Worm (Caenorhabditis elegans) whole organism, L4 larva: ENCODE data around the gene sri-50.
"Not testable (repeated sequence)": the region's sequence is repeated elsewhere in the genome, so short reads cannot be mapped to it uniquely, and the experiment has no call there.

Source experiments
- D1046.2 ChIP-seq: fragments of 200-800 bp; sonication (Bioruptor generic); IDR thresholded peaks from 2 replicates; pipeline ENCODE4 v1.3.6; 2022; ENCODE audit warnings: missing genetic modification characterization, missing compliant biosample characterization
- F10B5.3 ChIP-seq: sonication (generic microtip); optimal IDR thresholded peaks from 2 replicates; lab custom pipeline; 2016; ENCODE audit warnings: mild to moderate bottlenecking, missing genetic modification characterization, missing compliant biosample characterization
- F26F4.8 ChIP-seq: fragments of 200-800 bp; sonication (Bioruptor generic); conservative IDR thresholded peaks from 2 replicates; pipeline ENCODE4 v1.3.6; 2022; ENCODE audit warnings: missing genetic modification characterization, missing compliant biosample characterization
- F44E2.7 ChIP-seq: fragments of 200-800 bp; sonication (Bioruptor generic); IDR thresholded peaks from 2 replicates; pipeline ENCODE4 v2.1.2; 2022; ENCODE audit warnings: missing genetic modification characterization, missing compliant biosample characterization
- T20F7.1 ChIP-seq: fragments of 200-800 bp; sonication (Bioruptor generic); optimal IDR thresholded peaks from 2 replicates; lab custom pipeline; 2018; ENCODE audit warnings: mild to moderate bottlenecking, missing genetic modification characterization, missing compliant biosample characterization
- aly-2 ChIP-seq: sonication (generic microtip); optimal IDR thresholded peaks from 2 replicates; lab custom pipeline; 2018; ENCODE audit warnings: missing biosample characterization, missing genetic modification characterization
- ceh-44 ChIP-seq: fragments of 200-800 bp; sonication (Bioruptor generic); IDR thresholded peaks from 2 replicates; pipeline ENCODE4 v1.3.6; 2022; ENCODE audit warnings: missing genetic modification reagents, missing genetic modification characterization, missing compliant biosample characterization
- ceh-62 ChIP-seq: sonication (generic microtip); optimal IDR thresholded peaks from 2 replicates; lab custom pipeline; 2017; ENCODE audit warnings: missing biosample characterization, missing genetic modification characterization
- cey-2 ChIP-seq: sonication (generic microtip); optimal IDR thresholded peaks from 3 replicates; lab custom pipeline; 2017; ENCODE audit warnings: missing genetic modification characterization, mild to moderate bottlenecking, missing compliant biosample characterization, antibody characterized with exemption, borderline replicate concordance; ENCODE audit not compliant: insufficient read depth
- daf-16 ChIP-seq, 3 experiments: sonication (generic microtip); optimal IDR thresholded peaks; 2 replicates each; lab custom pipeline; 2016 to 2017; ENCODE audit warnings: missing genetic modification characterization in 3 of 3, missing genetic modification reagents in 3 of 3, mild to moderate bottlenecking in 2 of 3, missing compliant biosample characterization in 2 of 3, missing biosample characterization in 1 of 3, moderate library complexity in 1 of 3
- daf-19 ChIP-seq: fragments of 200-800 bp; sonication (Bioruptor generic); conservative IDR thresholded peaks from 2 replicates; pipeline ENCODE4 v1.3.6; 2022; ENCODE audit warnings: missing genetic modification characterization, missing compliant biosample characterization
- fkh-10 ChIP-seq: fragments of 150-350 bp; optimal IDR thresholded peaks from 2 replicates; lab custom pipeline; 2014; ENCODE audit warnings: missing biosample characterization, missing genetic modification reagents, missing genetic modification characterization
- hif-1 ChIP-seq, 2 experiments: sonication (generic microtip); optimal IDR thresholded peaks; 2 replicates each; lab custom pipeline; 2016 to 2017; ENCODE audit warnings: missing compliant biosample characterization in 2 of 2, missing genetic modification characterization in 2 of 2, missing genetic modification reagents in 2 of 2, missing genotype in 2 of 2, mild to moderate bottlenecking in 1 of 2
- hlh-11 ChIP-seq: fragments of 200-800 bp; sonication (Bioruptor generic); optimal IDR thresholded peaks from 2 replicates; lab custom pipeline; 2018; ENCODE audit warnings: mild to moderate bottlenecking, missing genetic modification characterization, missing compliant biosample characterization
- hmg-1.1 ChIP-seq: fragments of 200-800 bp; sonication (Bioruptor generic); IDR thresholded peaks from 2 replicates; pipeline ENCODE4 v1.3.6; 2022; ENCODE audit warnings: missing genetic modification reagents, missing genetic modification characterization, missing compliant biosample characterization
- lin-13 ChIP-seq: fragments of 150-350 bp; optimal IDR thresholded peaks from 2 replicates; lab custom pipeline; 2014; ENCODE audit warnings: missing biosample characterization, missing genetic modification reagents, missing genetic modification characterization
- lin-39 ChIP-seq: fragments of 150-350 bp; optimal IDR thresholded peaks from 2 replicates; lab custom pipeline; 2014; ENCODE audit warnings: missing biosample characterization, missing genetic modification reagents, missing genetic modification characterization
- lir-3 ChIP-seq: sonication (generic microtip); optimal IDR thresholded peaks from 2 replicates; lab custom pipeline; 2016; ENCODE audit warnings: mild to moderate bottlenecking, missing genetic modification characterization, missing compliant biosample characterization
- madf-5 ChIP-seq, 2 experiments: fragments of 200-800 bp; sonication (Bioruptor generic); IDR thresholded peaks; 2 replicates each; pipeline ENCODE4 v1.3.6; 2022; ENCODE audit warnings: missing compliant biosample characterization in 2 of 2, missing genetic modification characterization in 2 of 2
- mdt-29 ChIP-seq: fragments of 200-800 bp; sonication (Bioruptor generic); IDR thresholded peaks from 2 replicates; pipeline ENCODE4 v1.3.6; 2022; ENCODE audit warnings: missing genetic modification reagents, missing genetic modification characterization, missing compliant biosample characterization
- nhr-10 ChIP-seq: fragments of 150-350 bp; optimal IDR thresholded peaks from 2 replicates; lab custom pipeline; 2014; ENCODE audit warnings: missing biosample characterization, missing genetic modification characterization
- nhr-28 ChIP-seq: fragments of 150-350 bp; optimal IDR thresholded peaks from 2 replicates; lab custom pipeline; 2014; ENCODE audit warnings: missing biosample characterization, missing genetic modification characterization
- nhr-41 ChIP-seq: fragments of 200-800 bp; sonication (Bioruptor generic); IDR thresholded peaks from 2 replicates; pipeline ENCODE4 v1.3.6; 2022; ENCODE audit warnings: missing genetic modification reagents, missing genetic modification characterization, missing compliant biosample characterization
- nhr-48 ChIP-seq: sonication (generic microtip); optimal IDR thresholded peaks from 2 replicates; lab custom pipeline; 2016; ENCODE audit warnings: mild to moderate bottlenecking, missing genetic modification characterization, missing compliant biosample characterization
- nhr-6 ChIP-seq: fragments of 150-350 bp; optimal IDR thresholded peaks from 2 replicates; lab custom pipeline; 2014; ENCODE audit warnings: missing biosample characterization, missing genetic modification characterization
- pqm-1 ChIP-seq: sonication (generic microtip); optimal IDR thresholded peaks from 2 replicates; lab custom pipeline; 2017; ENCODE audit warnings: missing biosample characterization, missing genetic modification characterization
- rbr-2 ChIP-seq: sonication (generic microtip); optimal IDR thresholded peaks from 2 replicates; lab custom pipeline; 2016; ENCODE audit warnings: missing genotype, missing genetic modification characterization, missing compliant biosample characterization
- sdz-12 ChIP-seq: fragments of 200-800 bp; sonication (Bioruptor generic); optimal IDR thresholded peaks from 2 replicates; lab custom pipeline; 2018; ENCODE audit warnings: mild to moderate bottlenecking, missing genetic modification characterization, missing compliant biosample characterization
- set-16 ChIP-seq: fragments of 200-800 bp; sonication (Bioruptor generic); IDR thresholded peaks from 2 replicates; pipeline ENCODE4 v1.3.6; 2022; ENCODE audit warnings: missing genetic modification reagents, missing genetic modification characterization, missing compliant biosample characterization
- tag-97 ChIP-seq: fragments of 200-800 bp; sonication (Bioruptor generic); IDR thresholded peaks from 2 replicates; pipeline ENCODE4 v1.3.6; 2022; ENCODE audit warnings: missing genetic modification characterization, missing compliant biosample characterization
- unc-62 ChIP-seq, 3 experiments: fragments of 150-350 bp in 1 of 3; sonication (generic microtip); optimal IDR thresholded peaks in 2 of 3; peaks in 1 of 3; 1 replicate in 1 of 3; 2 replicates in 2 of 3; lab custom pipeline; 2014 to 2017; ENCODE audit warnings: missing biosample characterization in 3 of 3, missing genetic modification characterization in 3 of 3, missing genetic modification reagents in 3 of 3, missing genotype in 1 of 3
- vab-7 ChIP-seq: fragments of 200-800 bp; sonication (Bioruptor generic); IDR thresholded peaks from 2 replicates; pipeline ENCODE4 v1.3.6; 2022; ENCODE audit warnings: missing genetic modification reagents, missing genetic modification characterization, missing compliant biosample characterization
- zag-1 ChIP-seq: fragments of 150-350 bp; optimal IDR thresholded peaks from 2 replicates; lab custom pipeline; 2014; ENCODE audit warnings: missing biosample characterization, missing genetic modification characterization
- ztf-11 ChIP-seq: fragments of 150-350 bp; optimal IDR thresholded peaks from 2 replicates; lab custom pipeline; 2014; ENCODE audit warnings: missing biosample characterization, missing genetic modification characterization

sri-50 gene

DNA sequence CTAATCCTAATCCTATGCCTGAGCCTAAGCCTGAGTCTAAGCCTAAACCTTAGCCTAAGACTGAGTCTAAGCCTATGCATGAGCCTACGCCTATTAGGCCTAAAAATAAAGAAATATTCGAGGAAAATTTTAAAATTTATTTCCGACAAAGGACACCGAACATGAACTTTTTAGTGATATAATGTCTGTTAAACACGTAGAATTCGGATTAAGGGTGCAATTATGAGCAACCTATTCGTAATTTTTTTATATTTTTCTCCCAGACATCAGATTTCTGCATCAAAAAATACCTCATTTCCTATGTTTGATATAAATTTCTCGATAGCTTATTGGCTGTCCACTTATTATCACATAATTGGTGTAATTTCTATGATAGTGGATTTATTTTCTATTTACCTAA is 14.5 kb upstream of the sri-50 start, which contains the start of gene Y27F2A.11:
Gene Y27F2A.11 (plus strand): TSS at position 301 of the 400 bp plus-strand sequence.
- TF ChIP-seq daf-16 (GFP tag; optimal IDR thresholded peaks at IDR 0.05; lab: Kevin White, UChicago); daf-16 (tag; optimal IDR thresholded peaks at IDR 0.05; lab: Kevin White, UChicago); hlh-11 (tag; lab: Kevin White, UChicago); aly-2 (tag; lab: Kevin White, UChicago): not testable (repeated sequence)

DNA sequence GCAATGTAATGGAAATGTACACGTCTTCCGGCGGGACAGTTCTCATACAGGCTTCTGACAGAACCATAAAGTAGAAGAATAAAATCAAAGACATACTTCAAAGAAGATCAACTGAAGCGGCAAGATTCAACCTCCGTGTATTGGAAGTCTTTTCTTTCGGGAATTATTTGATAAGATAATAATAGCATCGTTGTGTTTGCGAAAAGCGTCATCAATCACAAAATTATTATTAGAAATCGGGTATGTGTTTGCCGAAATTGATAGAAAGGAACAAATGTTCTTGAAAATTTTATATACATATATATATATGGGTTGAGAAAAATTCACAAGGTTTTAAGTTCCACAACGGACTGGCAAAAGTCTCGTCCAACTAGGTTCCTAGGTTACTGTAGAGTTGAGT is 12.0 kb upstream of the sri-50 start, which contains the start of gene Y27F2A.9:
Gene Y27F2A.9 (minus strand): TSS at position 101 of the 400 bp plus-strand sequence.
- TF ChIP-seq lir-3 (tag; lab: Kevin White, UChicago); cey-2 (tag; lab: Kevin White, UChicago); tag-97 (GFP tag; lab: Robert Waterston, UW): not testable (repeated sequence)

DNA sequence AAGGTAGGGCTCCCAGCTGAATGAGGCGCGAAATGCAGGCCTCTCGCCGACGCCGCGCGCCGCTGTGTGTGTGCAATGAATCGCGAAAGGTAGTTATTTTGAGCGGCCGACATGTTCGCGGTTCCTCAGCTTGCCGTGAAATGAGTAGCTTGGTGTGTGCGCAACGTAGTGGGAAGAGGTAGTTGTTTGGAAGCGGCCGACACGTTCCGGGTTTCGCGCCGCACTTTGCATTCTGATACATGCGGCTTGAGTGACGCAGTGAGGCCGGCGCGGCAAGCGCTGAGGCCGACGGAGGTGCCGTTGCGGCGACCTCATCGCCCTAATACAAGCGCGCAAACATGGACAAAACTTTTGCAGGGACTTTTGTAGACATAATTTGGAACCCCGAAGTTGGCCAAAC is 7.8 kb upstream of the sri-50 start:
- TF ChIP-seq set-16 (GFP tag; lab: Robert Waterston, UW), result peak; percentile 79
- no peak for TF ChIP-seq nhr-48 (tag; lab: Kevin White, UChicago)

DNA sequence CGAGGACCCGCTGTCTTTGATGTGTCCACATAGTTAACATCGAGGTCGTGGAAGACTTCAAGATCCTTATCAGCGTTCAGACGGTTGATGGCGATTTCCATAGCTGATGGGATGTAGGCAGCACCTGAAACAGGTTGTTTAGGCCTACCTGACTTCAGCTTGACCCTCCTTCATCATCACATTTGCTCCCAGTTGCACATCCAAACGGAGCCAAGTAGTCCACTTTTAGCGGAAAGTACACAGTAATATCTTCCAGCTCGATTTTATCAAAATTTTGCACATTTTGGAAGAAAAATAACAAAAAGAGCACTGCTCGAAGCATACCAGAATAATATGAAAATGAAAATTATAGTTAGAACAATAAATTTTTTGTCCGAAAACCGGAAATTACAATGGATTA is 6.5 kb upstream of the sri-50 start, which contains the start of gene gcy-15:
Gene gcy-15 (minus strand): TSS at position 101 of the 400 bp plus-strand sequence.
- TF ChIP-seq ceh-44 (no peak), ceh-62 (no peak), tag-97 (GFP tag; lab: Robert Waterston, UW) (no peak), F44E2.7 (no peak)

DNA sequence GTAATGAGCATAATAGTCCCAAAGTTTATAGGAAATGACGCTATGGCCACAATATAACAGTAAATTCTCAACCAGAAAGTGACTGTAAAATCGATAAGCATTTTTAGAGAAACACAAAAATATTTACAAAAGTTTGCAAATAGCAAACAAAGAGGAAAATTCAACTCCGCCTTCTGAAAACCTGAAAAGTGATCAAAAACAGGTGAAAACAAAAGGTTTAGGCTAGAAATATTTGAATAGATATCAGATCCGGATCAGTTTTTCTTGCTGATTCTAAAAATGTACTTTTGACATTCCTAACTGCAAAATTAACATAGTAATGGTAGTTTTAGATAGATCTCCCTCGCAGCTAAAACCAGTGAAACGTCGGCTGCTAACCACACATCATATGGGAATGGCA is 4.5 kb upstream of the sri-50 start, which contains the start of gene sri-51:
Gene sri-51 (minus strand): TSS at position 101 of the 400 bp plus-strand sequence.
- TF ChIP-seq unc-62 (GFP tag; optimal IDR thresholded peaks at IDR 0.05 in 1 of 2; lab: Kevin White, UChicago), result peak in 1 of 2 experiments; percentile 84
- TF ChIP-seq unc-62 (tag; optimal IDR thresholded peaks at IDR 0.05; lab: Kevin White, UChicago), result no peak
- TF ChIP-seq hif-1 (tag; optimal IDR thresholded peaks at IDR 0.05; lab: Kevin White, UChicago), result no peak

DNA sequence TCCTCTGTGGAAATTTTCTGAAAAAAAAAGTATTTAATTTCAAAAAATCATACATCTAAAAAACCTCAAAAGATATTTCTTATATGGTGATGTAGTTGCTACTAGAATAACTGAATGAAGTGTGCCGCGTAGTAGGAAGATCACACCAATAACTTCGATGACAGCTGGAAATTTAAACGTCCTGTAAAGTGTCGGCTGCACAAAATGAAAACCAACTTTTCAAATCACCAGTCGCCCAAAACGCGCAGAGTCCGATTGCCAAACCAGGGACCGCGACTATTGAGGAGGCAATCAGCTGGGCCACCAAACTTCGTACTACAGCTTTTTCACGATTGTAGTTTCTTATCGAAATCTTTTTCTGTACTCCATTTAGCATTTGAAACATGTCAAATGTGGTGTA is 2.3 kb upstream of the sri-50 start, which contains the start of gene sri-48:
Gene sri-48 (minus strand): TSS at position 101 of the 400 bp plus-strand sequence.
- TF ChIP-seq zag-1 (tag; lab: Kevin White, UChicago); daf-19 (GFP tag; lab: Robert Waterston, UW); vab-7: not testable (repeated sequence)
- TF ChIP-seq, all 104 proteins: peak for 0; not testable (repeated sequence) for 104

DNA sequence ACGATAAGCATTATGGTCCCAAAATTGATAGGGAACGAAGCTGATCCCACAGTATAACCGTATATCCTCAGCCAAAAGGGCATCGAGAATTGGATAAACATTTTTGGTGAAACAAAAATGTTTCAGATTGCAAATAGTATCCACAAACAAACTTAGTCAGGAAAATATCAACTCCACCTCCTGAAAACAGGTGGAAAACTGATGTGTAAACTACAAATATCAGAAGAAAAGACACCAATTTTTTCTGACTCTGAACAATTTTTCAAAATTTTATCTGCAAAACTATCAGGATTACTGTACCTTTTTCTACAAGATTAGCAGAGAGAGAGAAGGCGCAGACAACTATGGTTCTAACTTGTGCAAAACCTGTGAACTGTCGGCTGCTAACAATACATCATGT is 996 bp upstream of the sri-50 start, which contains the start of gene sri-53:
Gene sri-53 (minus strand): TSS at position 101 of the 400 bp plus-strand sequence.
- no peak for TF ChIP-seq vab-7
- no peak for TF ChIP-seq nhr-6 (tag; lab: Kevin White, UChicago)
- TF ChIP-seq mdt-29, result no peak
- no peak for TF ChIP-seq pqm-1 (tag; lab: Kevin White, UChicago)
- TF ChIP-seq F10B5.3 (tag; lab: Kevin White, UChicago), result no peak
- TF ChIP-seq sdz-12 (GFP tag; lab: Kevin White, UChicago), result no peak
- TF ChIP-seq nhr-41 (GFP tag; lab: Robert Waterston, UW), result no peak
- no peak for TF ChIP-seq cey-2 (tag; lab: Kevin White, UChicago)
- TF ChIP-seq D1046.2, result no peak
- TF ChIP-seq, all 104 proteins: peak for 0

DNA sequence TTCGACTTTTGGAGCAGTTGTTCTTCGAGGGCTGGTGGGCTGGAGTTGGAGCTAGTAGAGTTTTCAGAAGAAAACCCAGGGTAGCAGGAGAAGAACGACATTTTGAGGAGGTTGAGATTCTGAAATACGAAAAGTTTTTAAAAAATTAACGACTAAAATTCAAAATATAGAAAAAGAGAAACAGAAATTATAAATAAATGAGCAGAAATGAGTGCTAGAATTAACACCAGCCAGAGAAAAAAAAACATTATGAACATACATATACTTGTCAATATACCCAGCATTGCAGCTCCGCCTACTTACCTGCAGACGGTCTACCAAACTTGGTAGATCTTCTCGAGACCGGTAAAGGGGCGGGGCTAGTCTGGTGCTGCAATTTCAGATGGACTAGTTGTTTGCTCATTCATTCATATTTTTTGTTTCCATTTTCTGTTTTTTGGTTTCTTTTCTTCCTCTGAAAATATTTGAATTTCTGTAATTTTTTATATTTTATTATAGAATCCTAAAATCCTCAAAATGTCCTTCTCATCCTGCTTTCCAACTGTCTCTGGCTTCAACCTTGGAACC is 3.0 kb downstream of the sri-50 start, which contains the start of the genes ZC239.20 and ZC239.21:
Gene ZC239.20 (minus strand): TSS at position 101 of the 567 bp plus-strand sequence.
Gene ZC239.21 (plus strand): TSS at position 517 of the 567 bp plus-strand sequence.
- TF ChIP-seq madf-5 (GFP tag; IDR thresholded peaks at IDR 0.05; lab: Robert Waterston, UW) (no peak), ztf-11 (no peak), T20F7.1 (GFP tag; lab: Kevin White, UChicago) (no peak), sdz-12 (GFP tag; lab: Kevin White, UChicago) (no peak), cey-2 (tag; lab: Kevin White, UChicago) (no peak), lin-13 (GFP tag; lab: Kevin White, UChicago) (no peak), fkh-10 (no peak), F26F4.8 (GFP tag; lab: Robert Waterston, UW) (no peak), pqm-1 (tag; lab: Kevin White, UChicago) (no peak), nhr-6 (tag; lab: Kevin White, UChicago) (no peak), nhr-10 (tag; lab: Kevin White, UChicago) (no peak), nhr-28 (tag; lab: Kevin White, UChicago) (no peak), hmg-1.1 (GFP tag; lab: Robert Waterston, UW) (no peak), aly-2 (tag; lab: Kevin White, UChicago) (no peak), rbr-2 (tag; lab: Kevin White, UChicago) (no peak), mdt-29 (no peak), lin-39 (tag; lab: Kevin White, UChicago) (no peak)
